Fruit fly (Drosophila melanogaster): ENCODE measurements around the gene Alg14.

- TF ChIP-seq h (optimal IDR thresholded peaks at IDR 0.05) (no peak), Myc (optimal IDR thresholded peaks at IDR 0.05) (no peak)
Measured at dm6 chrX:15448136-15448535, 23.8 kb upstream of the Alg14 start.
